Worm (Caenorhabditis elegans) whole organism, L3 larva: ENCODE measurements around the gene egrh-1.

Experiments
- R02D3.7 ChIP-seq: fragments of 150-350 bp; optimal IDR thresholded peaks from 2 replicates; lab custom pipeline; 2014; ENCODE audit warnings: missing biosample characterization, missing genetic modification characterization
- ZK546.5 ChIP-seq: sonication (generic microtip); optimal IDR thresholded peaks from 2 replicates; lab custom pipeline; 2017; ENCODE audit warnings: missing biosample characterization, missing genetic modification characterization
- aly-2 ChIP-seq: fragments of 150-350 bp; optimal IDR thresholded peaks from 2 replicates; lab custom pipeline; 2014; ENCODE audit warnings: missing biosample characterization, missing genetic modification characterization
- ama-1 ChIP-seq: fragments of 150-350 bp; optimal IDR thresholded peaks from 2 replicates; lab custom pipeline; 2018
- ceh-16 ChIP-seq: sonication (generic microtip); optimal IDR thresholded peaks from 2 replicates; lab custom pipeline; 2017; ENCODE audit warnings: missing biosample characterization, missing genetic modification characterization
- ceh-82 ChIP-seq: fragments of 150-350 bp; optimal IDR thresholded peaks from 2 replicates; lab custom pipeline; 2014; ENCODE audit warnings: missing biosample characterization, missing genetic modification characterization
- daf-12 ChIP-seq: fragments of 150-350 bp; optimal IDR thresholded peaks from 2 replicates; lab custom pipeline; 2014; ENCODE audit warnings: missing biosample characterization, missing genetic modification reagents, missing genetic modification characterization
- egl-27 ChIP-seq: sonication (generic microtip); optimal IDR thresholded peaks from 4 replicates; lab custom pipeline; 2017; ENCODE audit warnings: missing biosample characterization, missing genetic modification reagents, missing genetic modification characterization
- egl-5 ChIP-seq: fragments of 150-350 bp; optimal IDR thresholded peaks from 2 replicates; lab custom pipeline; 2017; ENCODE audit warnings: missing biosample characterization, missing genetic modification reagents, missing genetic modification characterization, inconsistent platforms
- elt-1 ChIP-seq: fragments of 150-350 bp; optimal IDR thresholded peaks from 2 replicates; lab custom pipeline; 2014; ENCODE audit warnings: missing biosample characterization, missing genetic modification characterization
- elt-2 ChIP-seq: sonication (generic microtip); optimal IDR thresholded peaks from 2 replicates; lab custom pipeline; 2016; ENCODE audit warnings: missing genetic modification reagents, mild to moderate bottlenecking, missing genetic modification characterization, missing compliant biosample characterization
- elt-3 ChIP-seq, 3 experiments: fragments of 150-350 bp in 1 of 3; sonication (generic microtip) in 2 of 3; optimal IDR thresholded peaks; 2 replicates in 2 of 3; 4 replicates in 1 of 3; lab custom pipeline; 2014 to 2017; ENCODE audit warnings: missing biosample characterization in 3 of 3, missing genetic modification characterization in 3 of 3
- eor-1 ChIP-seq, 2 experiments: fragments of 150-350 bp; optimal IDR thresholded peaks; 2 replicates each; lab custom pipeline; 2014 to 2018; ENCODE audit warnings: missing biosample characterization in 2 of 2, missing genetic modification characterization in 2 of 2
- fkh-10 ChIP-seq: sonication (generic microtip); optimal IDR thresholded peaks from 2 replicates; lab custom pipeline; 2017; ENCODE audit warnings: missing biosample characterization, missing genetic modification reagents, missing genetic modification characterization
- fkh-2 ChIP-seq: fragments of 150-350 bp; optimal IDR thresholded peaks from 2 replicates; lab custom pipeline; 2014; ENCODE audit warnings: missing biosample characterization, missing genetic modification reagents, missing genetic modification characterization
- hmg-11 ChIP-seq: sonication (generic microtip); optimal IDR thresholded peaks from 2 replicates; lab custom pipeline; 2016; ENCODE audit warnings: missing genetic modification characterization, missing compliant biosample characterization
- jun-1 ChIP-seq: fragments of 150-350 bp; optimal IDR thresholded peaks from 2 replicates; lab custom pipeline; 2014; ENCODE audit warnings: missing biosample characterization, missing genetic modification reagents, missing genetic modification characterization
- lin-15B ChIP-seq: fragments of 150-350 bp; optimal IDR thresholded peaks from 2 replicates; lab custom pipeline; 2014; ENCODE audit warnings: missing biosample characterization, missing genetic modification characterization
- lin-39 ChIP-seq: fragments of 150-350 bp; optimal IDR thresholded peaks from 2 replicates; lab custom pipeline; 2018; ENCODE audit warnings: missing biosample characterization, missing genetic modification reagents, missing genetic modification characterization
- mdl-1 ChIP-seq: fragments of 150-350 bp; optimal IDR thresholded peaks from 2 replicates; lab custom pipeline; 2014; ENCODE audit warnings: missing biosample characterization, missing genetic modification characterization
- mml-1 ChIP-seq: fragments of 150-350 bp; sonication (generic microtip); optimal IDR thresholded peaks from 3 replicates; lab custom pipeline; 2014; ENCODE audit warnings: missing biosample characterization, missing genetic modification characterization
- nfya-1 ChIP-seq: sonication (generic microtip); optimal IDR thresholded peaks from 2 replicates; lab custom pipeline; 2017; ENCODE audit warnings: missing genetic modification characterization, mild to moderate bottlenecking, missing compliant biosample characterization, antibody characterized with exemption, moderate library complexity; ENCODE audit not compliant: insufficient read depth
- nhr-11 ChIP-seq: fragments of 150-350 bp; optimal IDR thresholded peaks from 2 replicates; lab custom pipeline; 2014; ENCODE audit warnings: missing biosample characterization, missing genetic modification characterization
- nhr-12 ChIP-seq: fragments of 150-350 bp; optimal IDR thresholded peaks from 2 replicates; lab custom pipeline; 2014; ENCODE audit warnings: missing biosample characterization, missing genetic modification characterization
- nhr-23 ChIP-seq: fragments of 150-350 bp; optimal IDR thresholded peaks from 2 replicates; lab custom pipeline; 2014; ENCODE audit warnings: missing biosample characterization, missing genetic modification reagents, missing genetic modification characterization
- nhr-237 ChIP-seq: fragments of 150-350 bp; optimal IDR thresholded peaks from 2 replicates; lab custom pipeline; 2014; ENCODE audit warnings: missing biosample characterization, missing genetic modification characterization
- nhr-25 ChIP-seq: sonication (generic microtip); optimal IDR thresholded peaks from 2 replicates; lab custom pipeline; 2017; ENCODE audit warnings: missing biosample characterization, missing genetic modification characterization
- nhr-28 ChIP-seq: fragments of 150-350 bp; optimal IDR thresholded peaks from 2 replicates; lab custom pipeline; 2014; ENCODE audit warnings: missing biosample characterization, missing genetic modification characterization
- nhr-43 ChIP-seq: sonication (generic microtip); optimal IDR thresholded peaks from 2 replicates; lab custom pipeline; 2016; ENCODE audit warnings: mild to moderate bottlenecking, missing genetic modification characterization, missing compliant biosample characterization; ENCODE audit not compliant: poor library complexity, severe bottlenecking
- nhr-67 ChIP-seq: fragments of 150-350 bp; optimal IDR thresholded peaks from 2 replicates; lab custom pipeline; 2014; ENCODE audit warnings: missing biosample characterization, missing genetic modification characterization
- nhr-76 ChIP-seq: fragments of 150-350 bp; sonication (generic microtip); optimal IDR thresholded peaks from 5 replicates; lab custom pipeline; 2014; ENCODE audit warnings: missing biosample characterization, missing genetic modification characterization
- nhr-77 ChIP-seq: fragments of 150-350 bp; optimal IDR thresholded peaks from 2 replicates; lab custom pipeline; 2014; ENCODE audit warnings: missing biosample characterization, missing genetic modification characterization
- pha-4 ChIP-seq: fragments of 150-350 bp; optimal IDR thresholded peaks from 2 replicates; lab custom pipeline; 2014; ENCODE audit warnings: missing biosample characterization, missing genetic modification reagents, missing genetic modification characterization
- pqm-1 ChIP-seq: fragments of 150-350 bp; optimal IDR thresholded peaks from 2 replicates; lab custom pipeline; 2017; ENCODE audit warnings: missing biosample characterization, missing genetic modification characterization, inconsistent platforms
- sea-2 ChIP-seq: fragments of 150-350 bp; sonication (generic microtip); optimal IDR thresholded peaks from 4 replicates; lab custom pipeline; 2014; ENCODE audit warnings: missing biosample characterization, missing genetic modification reagents, missing genetic modification characterization
- skn-1 ChIP-seq: fragments of 150-350 bp; optimal IDR thresholded peaks from 2 replicates; lab custom pipeline; 2014; ENCODE audit warnings: missing biosample characterization, missing genetic modification characterization
- snpc-4 ChIP-seq: fragments of 150-350 bp; optimal IDR thresholded peaks from 2 replicates; lab custom pipeline; 2014; ENCODE audit warnings: missing biosample characterization, missing genetic modification characterization
- tbx-2 ChIP-seq: sonication (generic microtip); optimal IDR thresholded peaks from 2 replicates; lab custom pipeline; 2016; ENCODE audit warnings: mild to moderate bottlenecking, missing genetic modification characterization, missing compliant biosample characterization
- unc-39 ChIP-seq: sonication (generic microtip); optimal IDR thresholded peaks from 4 replicates; lab custom pipeline; 2017; ENCODE audit warnings: missing biosample characterization, missing genetic modification characterization
- unc-62 ChIP-seq: fragments of 150-350 bp; sonication (generic microtip); optimal IDR thresholded peaks from 4 replicates; lab custom pipeline; 2014; ENCODE audit warnings: missing biosample characterization, missing genetic modification reagents, missing genetic modification characterization
- zag-1 ChIP-seq: fragments of 150-350 bp; optimal IDR thresholded peaks from 2 replicates; lab custom pipeline; 2014; ENCODE audit warnings: missing biosample characterization, missing genetic modification characterization
- ztf-11 ChIP-seq: fragments of 150-350 bp; optimal IDR thresholded peaks from 2 replicates; lab custom pipeline; 2014; ENCODE audit warnings: missing biosample characterization, missing genetic modification characterization
- ztf-4 ChIP-seq: fragments of 150-350 bp; optimal IDR thresholded peaks from 2 replicates; lab custom pipeline; 2014; ENCODE audit warnings: missing biosample characterization, missing genetic modification characterization

The egrh-1 gene

DNA sequence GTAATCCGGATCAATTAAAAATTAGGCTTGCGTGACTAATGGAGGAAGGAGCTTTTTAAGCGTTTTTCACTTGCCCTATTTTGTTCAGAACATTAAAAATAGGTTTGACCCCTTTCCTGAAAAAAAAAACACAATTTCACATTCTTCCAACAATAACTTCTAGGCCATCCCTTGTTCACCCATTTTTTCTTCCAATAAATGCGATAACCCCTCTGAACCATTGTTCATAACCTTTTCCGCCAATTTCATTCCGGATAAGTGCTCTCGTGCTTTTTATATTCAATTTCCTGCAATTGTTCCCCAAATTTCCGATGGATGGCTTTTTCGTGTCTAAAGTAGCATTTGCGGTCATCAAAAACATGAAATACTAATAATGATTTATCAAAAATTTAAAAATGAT lies 30.3 kb upstream of the egrh-1 start:
- peak; percentile 72 for TF ChIP-seq ama-1 (lab: Kevin White, UChicago)
- TF ChIP-seq R02D3.7 (tag; lab: Kevin White, UChicago): no peak
- no peak for TF ChIP-seq nhr-76 (tag; lab: Kevin White, UChicago)
- TF ChIP-seq tbx-2 (tag; lab: Kevin White, UChicago): peak; percentile 36
- TF ChIP-seq nhr-43: peak; percentile 74
- TF ChIP-seq pha-4 (tag; lab: Kevin White, UChicago): peak; percentile 25
- peak; percentile 26 for TF ChIP-seq nhr-23 (tag; lab: Kevin White, UChicago)
- TF ChIP-seq aly-2 (tag; lab: Kevin White, UChicago): peak; percentile 31
- TF ChIP-seq nhr-12 (tag; lab: Kevin White, UChicago): no peak

DNA sequence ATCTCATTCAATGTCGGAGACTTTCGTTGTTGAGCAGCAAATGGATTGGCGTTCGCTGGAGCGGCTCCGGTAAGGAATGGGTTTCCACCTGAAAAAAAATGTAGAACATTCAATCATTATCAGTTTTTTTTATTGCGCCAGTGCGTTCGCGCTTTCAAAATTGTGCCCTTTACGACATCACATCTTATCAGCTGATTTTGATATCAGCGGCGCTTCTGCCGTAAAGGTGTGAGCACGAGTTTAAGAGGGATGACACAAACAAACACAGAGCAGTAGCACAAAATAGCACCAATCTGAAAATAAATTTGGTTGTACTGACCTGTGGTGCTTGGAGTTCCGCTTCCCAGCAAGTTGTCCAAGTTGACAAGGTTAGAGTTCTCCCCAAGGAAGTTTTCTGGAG lies 29.0 kb upstream of the egrh-1 start:
- no peak for TF ChIP-seq fkh-10 (GFP tag; lab: Kevin White, UChicago)
- no peak for TF ChIP-seq nhr-67 (tag; lab: Kevin White, UChicago)
- no peak for TF ChIP-seq eor-1 (tag; optimal IDR thresholded peaks at IDR 0.05; lab: Kevin White, UChicago)
- TF ChIP-seq egl-27 (tag; lab: Kevin White, UChicago): no peak
- TF ChIP-seq nhr-43: peak; percentile 7
- TF ChIP-seq pha-4 (tag; lab: Kevin White, UChicago): peak; percentile 29
- TF ChIP-seq nfya-1 (tag; lab: Kevin White, UChicago): peak; percentile 3
- no peak for TF ChIP-seq ztf-4 (tag; lab: Kevin White, UChicago)
- TF ChIP-seq pqm-1 (tag; lab: Kevin White, UChicago): peak; percentile 83
- TF ChIP-seq mml-1 (tag; lab: Kevin White, UChicago): no peak
- TF ChIP-seq hmg-11 (tag; lab: Kevin White, UChicago): no peak
- TF ChIP-seq unc-39 (tag; lab: Kevin White, UChicago): no peak
- peak; percentile 55 for TF ChIP-seq ama-1 (lab: Kevin White, UChicago)
- TF ChIP-seq mdl-1: no peak
- peak; percentile 7 for TF ChIP-seq jun-1 (tag; lab: Kevin White, UChicago)
- no peak for TF ChIP-seq lin-39 (tag; lab: Kevin White, UChicago)
- peak; percentile 94 for TF ChIP-seq elt-2
- no peak for TF ChIP-seq ztf-11
- TF ChIP-seq elt-1 (tag; lab: Kevin White, UChicago): no peak
- TF ChIP-seq nhr-237: no peak
- no peak for TF ChIP-seq R02D3.7 (tag; lab: Kevin White, UChicago)
- TF ChIP-seq ZK546.5 (tag; lab: Kevin White, UChicago): no peak
- no peak for TF ChIP-seq elt-3 (tag; optimal IDR thresholded peaks at IDR 0.05; lab: Kevin White, UChicago)

DNA sequence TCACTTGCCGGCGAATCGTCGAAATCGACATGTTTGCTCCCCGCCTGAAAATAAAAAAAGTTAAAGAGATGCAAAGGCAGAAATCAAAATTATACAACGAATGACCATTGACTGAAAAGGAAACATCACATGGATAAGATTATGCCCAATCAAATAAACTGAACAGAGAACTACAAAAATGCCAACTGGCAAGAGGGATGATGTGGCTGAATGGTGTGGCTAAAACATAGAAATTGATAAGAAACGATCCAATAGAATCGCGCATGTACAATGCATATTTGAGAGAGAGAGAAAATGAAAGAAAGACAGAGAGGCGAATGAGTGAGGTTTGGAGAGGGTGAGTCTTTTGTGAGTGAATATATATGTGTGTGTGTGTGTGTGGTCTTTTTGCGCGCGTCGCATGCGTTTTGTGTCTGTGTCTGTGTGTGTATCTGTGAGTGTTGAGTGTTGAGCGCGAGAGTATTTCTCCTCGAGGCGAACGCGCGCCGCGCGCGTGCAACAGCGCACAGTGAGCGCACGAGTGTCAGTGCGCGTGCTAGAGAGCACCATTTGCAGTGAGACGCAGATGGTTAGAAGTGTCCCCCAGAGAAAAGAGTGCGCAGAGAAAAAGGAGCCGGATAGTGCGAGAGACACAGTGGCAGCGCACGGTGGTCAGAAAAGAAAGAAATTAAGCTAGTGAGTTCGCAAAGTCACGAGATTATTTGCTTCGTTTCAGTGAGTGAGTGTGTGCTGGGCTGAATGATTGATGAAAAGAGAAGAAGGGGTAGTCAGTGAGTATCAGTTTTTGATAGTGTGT lies 27.1 kb upstream of the egrh-1 start, which contains the start of gene epn-1:
epn-1 (minus strand) TSS at position 51 of the 796 bp plus-strand sequence.
- TF ChIP-seq pqm-1 (tag; lab: Kevin White, UChicago) (peak; percentile 89), ztf-4 (tag; lab: Kevin White, UChicago) (peak; percentile 77), nhr-237 (peak; percentile 46), tbx-2 (tag; lab: Kevin White, UChicago) (peak; percentile 94), ztf-11 (no peak), nhr-25 (tag; lab: Kevin White, UChicago) (peak; percentile 99), nhr-28 (no peak), fkh-2 (tag; lab: Kevin White, UChicago) (peak; percentile 49), lin-39 (tag; lab: Kevin White, UChicago) (peak; percentile 97), snpc-4 (tag; lab: Kevin White, UChicago) (peak; percentile 69), R02D3.7 (tag; lab: Kevin White, UChicago) (peak; percentile 82), elt-3 (tag; optimal IDR thresholded peaks at IDR 0.05; lab: Kevin White, UChicago) (peak in 2 of 3 experiments; percentile 66 to 73), skn-1 (peak; percentile 64), ceh-82 (tag; lab: Kevin White, UChicago) (peak; percentile 82), unc-62 (GFP tag; lab: Kevin White, UChicago) (peak; percentile 96), fkh-10 (GFP tag; lab: Kevin White, UChicago) (peak; percentile 90), ama-1 (lab: Kevin White, UChicago) (no peak), ceh-16 (tag; lab: Kevin White, UChicago) (no peak), ZK546.5 (tag; lab: Kevin White, UChicago) (no peak), nhr-12 (tag; lab: Kevin White, UChicago) (no peak), pha-4 (tag; lab: Kevin White, UChicago) (peak; percentile 93), nhr-76 (tag; lab: Kevin White, UChicago) (peak; percentile 63), eor-1 (tag; optimal IDR thresholded peaks at IDR 0.05; lab: Kevin White, UChicago) (peak in 1 of 2 experiments; percentile 40), nfya-1 (tag; lab: Kevin White, UChicago) (peak; percentile 94), nhr-11 (tag; lab: Kevin White, UChicago) (peak; percentile 94), daf-12 (tag; lab: Kevin White, UChicago) (peak; percentile 84), elt-1 (tag; lab: Kevin White, UChicago) (peak; percentile 82), egl-5 (tag; lab: Kevin White, UChicago) (peak; percentile 91), sea-2 (peak; percentile 70), nhr-67 (tag; lab: Kevin White, UChicago) (no peak), lin-15B (tag; lab: Kevin White, UChicago) (peak; percentile 81), egl-27 (tag; lab: Kevin White, UChicago) (peak; percentile 92), mml-1 (tag; lab: Kevin White, UChicago) (peak; percentile 73), nhr-77 (peak; percentile 81), elt-2 (peak; percentile 97), jun-1 (tag; lab: Kevin White, UChicago) (peak; percentile 99), nhr-43 (peak; percentile 91), aly-2 (tag; lab: Kevin White, UChicago) (no peak), unc-39 (tag; lab: Kevin White, UChicago) (no peak), zag-1 (tag; lab: Kevin White, UChicago) (peak; percentile 82)
